Worm (Caenorhabditis elegans) whole organism, L3 larva: Measurements from ENCODE around the gene F13A7.7.

ENCODE experiments used
- nhr-28 ChIP-seq: fragments of 150-350 bp; optimal IDR thresholded peaks from 2 replicates; lab custom pipeline; 2014; ENCODE audit warnings: missing biosample characterization, missing genetic modification characterization
- nhr-76 ChIP-seq: fragments of 150-350 bp; sonication (generic microtip); optimal IDR thresholded peaks from 5 replicates; lab custom pipeline; 2014; ENCODE audit warnings: missing biosample characterization, missing genetic modification characterization
- snpc-4 ChIP-seq: fragments of 150-350 bp; optimal IDR thresholded peaks from 2 replicates; lab custom pipeline; 2014; ENCODE audit warnings: missing biosample characterization, missing genetic modification characterization
- zag-1 ChIP-seq: fragments of 150-350 bp; optimal IDR thresholded peaks from 2 replicates; lab custom pipeline; 2014; ENCODE audit warnings: missing biosample characterization, missing genetic modification characterization

- TF ChIP-seq snpc-4 (tag; lab: Kevin White, UChicago) (no peak), nhr-28 (tag; lab: Kevin White, UChicago) (no peak), nhr-76 (tag; lab: Kevin White, UChicago) (no peak), zag-1 (no peak)
Measured at ce11 chrV:16368143-16368542, 15.5 kb downstream of the F13A7.7 start.
